Worm (Caenorhabditis elegans) whole organism, mixed stage, embryonic: ENCODE results near the gene cnep-1.
A peak's percentile ranks its signal among the peaks of the same experiment; 100 is the strongest.

Experiments used
- bed-3 ChIP-seq: fragments of 200-800 bp; sonication (Bioruptor generic); optimal IDR thresholded peaks from 3 replicates; lab custom pipeline; 2018; ENCODE audit warnings: mild to moderate bottlenecking, missing genetic modification characterization, moderate library complexity, missing compliant biosample characterization
- blmp-1 ChIP-seq: fragments of 150-350 bp; optimal IDR thresholded peaks from 2 replicates; lab custom pipeline; 2014; ENCODE audit warnings: missing biosample characterization, missing genetic modification characterization
- ceh-43 ChIP-seq: fragments of 200-800 bp; sonication (Bioruptor generic); optimal IDR thresholded peaks from 2 replicates; lab custom pipeline; 2018; ENCODE audit warnings: mild to moderate bottlenecking, missing genetic modification characterization, moderate library complexity, missing compliant biosample characterization
- ceh-83 ChIP-seq: fragments of 200-800 bp; sonication (Bioruptor generic); optimal IDR thresholded peaks from 2 replicates; lab custom pipeline; 2018; ENCODE audit warnings: mild to moderate bottlenecking, missing genetic modification characterization, missing compliant biosample characterization
- ces-1 ChIP-seq: fragments of 150-350 bp; optimal IDR thresholded peaks from 2 replicates; lab custom pipeline; 2014; ENCODE audit warnings: missing biosample characterization, missing genetic modification reagents, missing genetic modification characterization
- cnd-1 ChIP-seq: fragments of 200-800 bp; sonication (Bioruptor generic); optimal IDR thresholded peaks from 2 replicates; lab custom pipeline; 2018; ENCODE audit warnings: mild to moderate bottlenecking, missing genetic modification characterization, missing compliant biosample characterization
- drap-1 ChIP-seq: fragments of 200-800 bp; sonication (Bioruptor generic); optimal IDR thresholded peaks from 3 replicates; lab custom pipeline; 2018; ENCODE audit warnings: mild to moderate bottlenecking, missing genetic modification characterization, missing compliant biosample characterization
- elt-1 ChIP-seq: sonication (generic microtip); optimal IDR thresholded peaks from 2 replicates; lab custom pipeline; 2017; ENCODE audit warnings: missing genetic modification characterization, mild to moderate bottlenecking, missing compliant biosample characterization, antibody characterized with exemption, moderate library complexity, borderline replicate concordance; ENCODE audit not compliant: insufficient read depth
- elt-3 ChIP-seq: fragments of 150-350 bp; optimal IDR thresholded peaks from 2 replicates; lab custom pipeline; 2014; ENCODE audit warnings: missing biosample characterization, missing genetic modification characterization
- flh-1 ChIP-seq: fragments of 200-800 bp; sonication (Bioruptor generic); optimal IDR thresholded peaks from 2 replicates; lab custom pipeline; 2018; ENCODE audit warnings: mild to moderate bottlenecking, missing genetic modification characterization, moderate library complexity, missing compliant biosample characterization
- ham-2 ChIP-seq: fragments of 200-800 bp; sonication (Bioruptor generic); optimal IDR thresholded peaks from 2 replicates; lab custom pipeline; 2018; ENCODE audit warnings: mild to moderate bottlenecking, missing genetic modification characterization, missing compliant biosample characterization
- hlh-1 ChIP-seq: fragments of 150-350 bp; optimal IDR thresholded peaks from 2 replicates; lab custom pipeline; 2014; ENCODE audit warnings: missing biosample characterization, missing genetic modification reagents, missing genetic modification characterization
- lin-13 ChIP-seq: fragments of 150-350 bp; optimal IDR thresholded peaks from 2 replicates; lab custom pipeline; 2014; ENCODE audit warnings: missing biosample characterization, missing genetic modification characterization
- lin-32 ChIP-seq: fragments of 200-800 bp; sonication (Bioruptor generic); optimal IDR thresholded peaks from 2 replicates; lab custom pipeline; 2018; ENCODE audit warnings: mild to moderate bottlenecking, missing genetic modification characterization, missing compliant biosample characterization
- lsy-2 ChIP-seq: fragments of 150-350 bp; optimal IDR thresholded peaks from 2 replicates; lab custom pipeline; 2014; ENCODE audit warnings: missing biosample characterization, missing genetic modification characterization
- mab-5 ChIP-seq: fragments of 150-350 bp; optimal IDR thresholded peaks from 2 replicates; lab custom pipeline; 2014; ENCODE audit warnings: missing biosample characterization, missing genetic modification characterization
- mep-1 ChIP-seq: fragments of 150-350 bp; optimal IDR thresholded peaks from 2 replicates; lab custom pipeline; 2017; ENCODE audit warnings: missing biosample characterization, missing genetic modification reagents, missing genetic modification characterization, inconsistent platforms
- nhr-12 ChIP-seq: fragments of 150-350 bp; optimal IDR thresholded peaks from 2 replicates; lab custom pipeline; 2014; ENCODE audit warnings: missing biosample characterization, missing genetic modification characterization
- nhr-237 ChIP-seq: fragments of 150-350 bp; optimal IDR thresholded peaks from 2 replicates; lab custom pipeline; 2014; ENCODE audit warnings: missing biosample characterization, missing genetic modification characterization
- nhr-28 ChIP-seq: fragments of 150-350 bp; optimal IDR thresholded peaks from 2 replicates; lab custom pipeline; 2014; ENCODE audit warnings: missing biosample characterization, missing genetic modification characterization
- nhr-76 ChIP-seq: sonication (generic microtip); optimal IDR thresholded peaks from 2 replicates; lab custom pipeline; 2017; ENCODE audit warnings: missing biosample characterization, missing genetic modification characterization
- pha-4 ChIP-seq: fragments of 150-350 bp; optimal IDR thresholded peaks from 2 replicates; lab custom pipeline; 2018; ENCODE audit warnings: missing biosample characterization, missing genetic modification reagents, missing genetic modification characterization
- sem-2 ChIP-seq: fragments of 200-800 bp; sonication (Bioruptor generic); optimal IDR thresholded peaks from 2 replicates; lab custom pipeline; 2018; ENCODE audit warnings: mild to moderate bottlenecking, missing genetic modification characterization, missing compliant biosample characterization
- sptf-1 ChIP-seq: sonication (generic microtip); optimal IDR thresholded peaks from 2 replicates; lab custom pipeline; 2017; ENCODE audit warnings: mild to moderate bottlenecking, missing genetic modification characterization, moderate library complexity, missing compliant biosample characterization
- tbx-8 ChIP-seq: fragments of 200-800 bp; sonication (Bioruptor generic); optimal IDR thresholded peaks from 2 replicates; lab custom pipeline; 2018; ENCODE audit warnings: mild to moderate bottlenecking, missing genetic modification characterization, moderate library complexity, missing compliant biosample characterization
- unc-39 ChIP-seq: fragments of 150-350 bp; optimal IDR thresholded peaks from 2 replicates; lab custom pipeline; 2014; ENCODE audit warnings: missing biosample characterization, missing genetic modification characterization
- unc-62 ChIP-seq: fragments of 150-350 bp; optimal IDR thresholded peaks from 2 replicates; lab custom pipeline; 2014; ENCODE audit warnings: missing biosample characterization, missing genetic modification reagents, missing genetic modification characterization
- zip-8 ChIP-seq: fragments of 150-350 bp; optimal IDR thresholded peaks from 2 replicates; lab custom pipeline; 2014; ENCODE audit warnings: missing biosample characterization, missing genetic modification characterization

cnep-1 gene

ce11 chrII:7331224-7331623 is 21.1 kb downstream of the cnep-1 start, which contains the start of gene npax-1:
Gene npax-1, minus strand, starts transcription at chrII:7331324.
- TF ChIP-seq elt-3: no peak
- TF ChIP-seq blmp-1 (tag; lab: Kevin White, UChicago): no peak
- TF ChIP-seq tbx-8 (GFP tag; lab: Kevin White, UChicago): no peak
- TF ChIP-seq bed-3 (GFP tag; lab: Kevin White, UChicago): no peak
- TF ChIP-seq nhr-28 (tag; lab: Kevin White, UChicago): no peak
- no peak for TF ChIP-seq unc-62 (GFP tag; lab: Kevin White, UChicago)
- no peak for TF ChIP-seq lin-13 (tag; lab: Kevin White, UChicago)
- TF ChIP-seq flh-1 (GFP tag; lab: Kevin White, UChicago): no peak
- no peak for TF ChIP-seq nhr-12 (tag; lab: Kevin White, UChicago)
- TF ChIP-seq lin-32 (GFP tag; lab: Kevin White, UChicago): no peak
- TF ChIP-seq mab-5 (tag; lab: Kevin White, UChicago): no peak

- TF ChIP-seq mep-1 (tag; lab: Kevin White, UChicago) (peak; percentile 50), ceh-83 (no peak), pha-4 (peak; percentile 27), nhr-12 (tag; lab: Kevin White, UChicago) (no peak), nhr-76 (tag; lab: Kevin White, UChicago) (no peak)
These were observed 27.3 kb downstream of the cnep-1 start for ce11 chrII:7337469-7337893.

- TF ChIP-seq zip-8 (no peak), ham-2 (GFP tag; lab: Kevin White, UChicago) (no peak), unc-62 (GFP tag; lab: Kevin White, UChicago) (peak; percentile 47), ceh-83 (no peak), nhr-12 (tag; lab: Kevin White, UChicago) (no peak)
These were observed 28.8 kb downstream of the cnep-1 start, which contains the start of gene nhr-21 for ce11 chrII:7338995-7339394. Gene nhr-21, plus strand, starts transcription at chrII:7339229.

ce11 chrII:7340703-7341102 is 30.6 kb downstream of the cnep-1 start:
- TF ChIP-seq drap-1 (GFP tag; lab: Kevin White, UChicago) (no peak), elt-1 (tag; lab: Kevin White, UChicago) (no peak), unc-39 (tag; lab: Kevin White, UChicago) (no peak), sptf-1 (no peak), cnd-1 (tag; lab: Kevin White, UChicago) (no peak), lin-13 (tag; lab: Kevin White, UChicago) (no peak), hlh-1 (tag; lab: Kevin White, UChicago) (no peak), ces-1 (GFP tag; lab: Kevin White, UChicago) (no peak), nhr-237 (tag; lab: Kevin White, UChicago) (no peak), ceh-83 (no peak), blmp-1 (tag; lab: Kevin White, UChicago) (no peak), sem-2 (GFP tag; lab: Kevin White, UChicago) (no peak), flh-1 (GFP tag; lab: Kevin White, UChicago) (no peak), lsy-2 (tag; lab: Kevin White, UChicago) (no peak), ceh-43 (GFP tag; lab: Kevin White, UChicago) (no peak), unc-62 (GFP tag; lab: Kevin White, UChicago) (no peak)

- TF ChIP-seq cnd-1 (tag; lab: Kevin White, UChicago) (no peak), ceh-43 (GFP tag; lab: Kevin White, UChicago) (no peak)
These were observed 31.6 kb downstream of the cnep-1 start for ce11 chrII:7341572-7342303.

ce11 chrII:7342884-7343283 is 32.7 kb downstream of the cnep-1 start:
- TF ChIP-seq lin-32 (GFP tag; lab: Kevin White, UChicago): no peak
